In genomic region chr3R:22041625-22042282, dm6 we compare ENCODE assay signal across 6 fruit fly cellular contexts.
TF ChIP-seq lines count a peak whose summit lies in the region.

how (plus strand) TSS chr3R:22042191.

- peak; percentile 29 for TF ChIP-seq CTCF in whole organism, embryonic (GFP tag; optimal IDR thresholded peaks at IDR 0.05; lab: Kevin White, UChicago)

TF ChIP-seq in whole organism, 6 proteins besides CTCF, POLR2A, EP300 and RAD21:
- TF ChIP-seq Dll (optimal IDR thresholded peaks at IDR 0.05; lab: Kevin White, UChicago) (peak; percentile 43), usp (GFP tag; optimal IDR thresholded peaks at IDR 0.05; lab: Kevin White, UChicago) (no peak)

TF ChIP-seq in whole organism, adult, 20 proteins besides CTCF, POLR2A, EP300 and RAD21:
- peak; percentile 47 for TF ChIP-seq cic (GFP tag; optimal IDR thresholded peaks at IDR 0.05; lab: Kevin White, UChicago)
- peak; percentile 8 for TF ChIP-seq ovo (GFP tag; optimal IDR thresholded peaks at IDR 0.05; lab: Kevin White, UChicago)
- peak; percentile 37 for TF ChIP-seq CG33017 (tag; optimal IDR thresholded peaks at IDR 0.05; lab: Kevin White, UChicago)
- TF ChIP-seq Crg-1 (GFP tag; optimal IDR thresholded peaks at IDR 0.05; lab: Kevin White, UChicago), result peak; percentile 55
- TF ChIP-seq toe (GFP tag; optimal IDR thresholded peaks at IDR 0.05; lab: Kevin White, UChicago), result no peak
- TF ChIP-seq CG11617 (GFP tag; optimal IDR thresholded peaks at IDR 0.05; lab: Kevin White, UChicago), result peak; percentile 25
- peak; percentile 47 for TF ChIP-seq Mnt (GFP tag; optimal IDR thresholded peaks at IDR 0.05; lab: Kevin White, UChicago)
- TF ChIP-seq kay (GFP tag; lab: Kevin White, UChicago; ENCODE audit: borderline replicate concordance), result no peak
- TF ChIP-seq CG5204 (GFP tag; optimal IDR thresholded peaks at IDR 0.05; lab: Kevin White, UChicago), result no peak
- peak; percentile 17 for TF ChIP-seq pad (GFP tag; optimal IDR thresholded peaks at IDR 0.05; lab: Kevin White, UChicago)
- TF ChIP-seq CG7101 (tag; optimal IDR thresholded peaks at IDR 0.05; lab: Kevin White, UChicago), result peak; percentile 42
- TF ChIP-seq CG14711 (tag; optimal IDR thresholded peaks at IDR 0.05; lab: Kevin White, UChicago), result peak; percentile 96
- peak; percentile 49 for TF ChIP-seq bab1 (GFP tag; optimal IDR thresholded peaks at IDR 0.05; lab: Kevin White, UChicago)
- no peak for TF ChIP-seq CG7045 (GFP tag; optimal IDR thresholded peaks at IDR 0.05; lab: Kevin White, UChicago)
TF ChIP-seq in whole organism, adult: peak in this region for 10.

TF ChIP-seq in whole organism, embryonic, 481 proteins besides CTCF, POLR2A, EP300 and RAD21 (continues in another document):
- peak; percentile 45 for TF ChIP-seq stwl (tag; optimal IDR thresholded peaks at IDR 0.05; lab: Kevin White, UChicago)
- no peak; the same call in 1 of the 2 replicates for TF ChIP-seq CG31441 (GFP tag; IDR thresholded peaks at IDR 0.05; lab: Robert Waterston, UW)
- peak; percentile 23 for TF ChIP-seq Mad (GFP tag; optimal IDR thresholded peaks at IDR 0.05; lab: Kevin White, UChicago)
- TF ChIP-seq CG1024 (GFP tag; IDR thresholded peaks at IDR 0.05; lab: Robert Waterston, UW), result no peak
- peak; percentile 18 for TF ChIP-seq exex (tag; optimal IDR thresholded peaks at IDR 0.05; lab: Kevin White, UChicago)
- peak; percentile 30 for TF ChIP-seq Hr3 (GFP tag; optimal IDR thresholded peaks at IDR 0.05; lab: Kevin White, UChicago)
- TF ChIP-seq CG9437 (GFP tag; optimal IDR thresholded peaks at IDR 0.05; lab: Kevin White, UChicago), result peak; percentile 4
- peak; percentile 93 for TF ChIP-seq Jarid2 (GFP tag; optimal IDR thresholded peaks at IDR 0.05; lab: Kevin White, UChicago)
- TF ChIP-seq CG18262 (tag; optimal IDR thresholded peaks at IDR 0.05; lab: Kevin White, UChicago), result peak; percentile 48
- peak; percentile 29 for TF ChIP-seq CG6765 (GFP tag; optimal IDR thresholded peaks at IDR 0.05; lab: Kevin White, UChicago)
- TF ChIP-seq E2f2 (GFP tag; IDR thresholded peaks at IDR 0.05; lab: Robert Waterston, UW), result peak; percentile 95
- TF ChIP-seq maf-S (GFP tag; optimal IDR thresholded peaks at IDR 0.05; lab: Kevin White, UChicago), result no peak
- TF ChIP-seq CG33557 (GFP tag; optimal IDR thresholded peaks at IDR 0.05; lab: Kevin White, UChicago), result peak; percentile 43
- no peak for TF ChIP-seq ftz-f1 (GFP tag; optimal IDR thresholded peaks at IDR 0.05; lab: Kevin White, UChicago)
- TF ChIP-seq CG1603 (tag; optimal IDR thresholded peaks at IDR 0.05; lab: Kevin White, UChicago), result peak; percentile 78
- peak; percentile 16 for TF ChIP-seq CG6254 (GFP tag; optimal IDR thresholded peaks at IDR 0.05; lab: Kevin White, UChicago)
- TF ChIP-seq Rfx (GFP tag; IDR thresholded peaks at IDR 0.05; lab: Robert Waterston, UW), result 0 out of 2 replicates have a peak, but pooled peaks have one; percentile 12
- peak; percentile 9 to 31 for TF ChIP-seq Hr51 (GFP tag; optimal IDR thresholded peaks at IDR 0.05; lab: Kevin White, UChicago)
- no peak for TF ChIP-seq Dfd (GFP tag; optimal IDR thresholded peaks at IDR 0.05; lab: Kevin White, UChicago)

TF ChIP-seq in whole organism, prepupa, 60 proteins besides CTCF, POLR2A, EP300 and RAD21 (continues in another document):
- TF ChIP-seq Sox15 (GFP tag; optimal IDR thresholded peaks at IDR 0.05; lab: Kevin White, UChicago), result peak; percentile 20
- peak; percentile 36 for TF ChIP-seq cyc (GFP tag; optimal IDR thresholded peaks at IDR 0.05; lab: Kevin White, UChicago)
- TF ChIP-seq Smox (GFP tag; optimal IDR thresholded peaks at IDR 0.05; lab: Kevin White, UChicago), result no peak
- peak; percentile 41 for TF ChIP-seq CG31627 (GFP tag; optimal IDR thresholded peaks at IDR 0.05; lab: Kevin White, UChicago)
- no peak for TF ChIP-seq vri (GFP tag; optimal IDR thresholded peaks at IDR 0.05; lab: Kevin White, UChicago)
- TF ChIP-seq CG6808 (GFP tag; optimal IDR thresholded peaks at IDR 0.05; lab: Kevin White, UChicago), result peak; percentile 20
- TF ChIP-seq CG6792 (GFP tag; optimal IDR thresholded peaks at IDR 0.05; lab: Kevin White, UChicago), result no peak
- TF ChIP-seq CG10631 (GFP tag; optimal IDR thresholded peaks at IDR 0.05; lab: Kevin White, UChicago), result peak; percentile 19
- TF ChIP-seq acj6 (GFP tag; optimal IDR thresholded peaks at IDR 0.05; lab: Kevin White, UChicago), result no peak
- TF ChIP-seq net (GFP tag; optimal IDR thresholded peaks at IDR 0.05; lab: Kevin White, UChicago), result no peak
- TF ChIP-seq Lpt (GFP tag; optimal IDR thresholded peaks at IDR 0.05; lab: Kevin White, UChicago), result peak; percentile 27
- TF ChIP-seq Eip75B (GFP tag; optimal IDR thresholded peaks at IDR 0.05; lab: Kevin White, UChicago), result peak; percentile 23
- TF ChIP-seq Sox14 (GFP tag; optimal IDR thresholded peaks at IDR 0.05; lab: Kevin White, UChicago), result peak; percentile 4
- no peak for TF ChIP-seq Blimp-1 (GFP tag; optimal IDR thresholded peaks at IDR 0.05; lab: Kevin White, UChicago)
- no peak for TF ChIP-seq CG8319 (GFP tag; optimal IDR thresholded peaks at IDR 0.05; lab: Kevin White, UChicago)
- peak; percentile 26; the same call in 1 of the 3 replicates for TF ChIP-seq CG6163 (GFP tag; IDR thresholded peaks at IDR 0.05; lab: Robert Waterston, UW)
- TF ChIP-seq CG11294 (GFP tag; IDR thresholded peaks at IDR 0.05; lab: Robert Waterston, UW), result no peak
- TF ChIP-seq Ets21C (GFP tag; optimal IDR thresholded peaks at IDR 0.05; lab: Kevin White, UChicago), result no peak
- TF ChIP-seq CG1621 (tag; optimal IDR thresholded peaks at IDR 0.05; lab: Kevin White, UChicago), result peak; percentile 15
- TF ChIP-seq spab (GFP tag; optimal IDR thresholded peaks at IDR 0.05; lab: Kevin White, UChicago), result no peak

TF ChIP-seq in whole organism, pupa, 21 proteins besides CTCF, POLR2A, EP300 and RAD21:
- TF ChIP-seq CG10348 (GFP tag; IDR thresholded peaks at IDR 0.05; lab: Robert Waterston, UW) (no peak), CG15710 (tag; optimal IDR thresholded peaks at IDR 0.05; lab: Kevin White, UChicago) (peak; percentile 13), Snoo (tag; optimal IDR thresholded peaks at IDR 0.05; lab: Kevin White, UChicago) (peak; percentile 16), Pif1A (GFP tag; optimal IDR thresholded peaks at IDR 0.05; lab: Kevin White, UChicago) (peak; percentile 33), CG34367 (tag; optimal IDR thresholded peaks at IDR 0.05; lab: Kevin White, UChicago) (no peak), Pif1B (GFP tag; optimal IDR thresholded peaks at IDR 0.05; lab: Kevin White, UChicago) (peak; percentile 40), fd96Ca (GFP tag; IDR thresholded peaks at IDR 0.05; lab: Robert Waterston, UW) (peak; percentile 5; the same call in 1 of the 3 replicates)
TF ChIP-seq in whole organism, pupa: peak in this region for 5.

TF ChIP-seq in whole organism, wandering third instar larva, 38 proteins besides CTCF, POLR2A, EP300 and RAD21 (continues in another document):
- no peak for TF ChIP-seq Mio (GFP tag; optimal IDR thresholded peaks at IDR 0.05; lab: Kevin White, UChicago)
- no peak for TF ChIP-seq Vsx2 (GFP tag; optimal IDR thresholded peaks at IDR 0.05; lab: Kevin White, UChicago; ENCODE audit: partially characterized antibody)
- no peak for TF ChIP-seq tai (GFP tag; optimal IDR thresholded peaks at IDR 0.05; lab: Kevin White, UChicago)
- no peak for TF ChIP-seq Hr83 (GFP tag; optimal IDR thresholded peaks at IDR 0.05; lab: Kevin White, UChicago; ENCODE audit: poor library complexity, severe bottlenecking)
- no peak for TF ChIP-seq Abd-B (GFP tag; optimal IDR thresholded peaks at IDR 0.05; lab: Kevin White, UChicago)
- TF ChIP-seq Hr78 (GFP tag; optimal IDR thresholded peaks at IDR 0.05; lab: Kevin White, UChicago), result no peak
- peak; percentile 8 for TF ChIP-seq fru (GFP tag; optimal IDR thresholded peaks at IDR 0.05; lab: Kevin White, UChicago)
- TF ChIP-seq Myc (optimal IDR thresholded peaks at IDR 0.05; lab: Kevin White, UChicago), result peak; percentile 23
- TF ChIP-seq ey (GFP tag; optimal IDR thresholded peaks at IDR 0.05; lab: Kevin White, UChicago), result peak; percentile 24
- TF ChIP-seq Hnf4 (GFP tag; optimal IDR thresholded peaks at IDR 0.05; lab: Kevin White, UChicago), result peak; percentile 64
- TF ChIP-seq CrebA (GFP tag; optimal IDR thresholded peaks at IDR 0.05; lab: Kevin White, UChicago; ENCODE audit: borderline replicate concordance), result no peak
- TF ChIP-seq h (GFP tag; optimal IDR thresholded peaks at IDR 0.05; lab: Kevin White, UChicago), result peak; percentile 36
- no peak for TF ChIP-seq sage (GFP tag; optimal IDR thresholded peaks at IDR 0.05; lab: Kevin White, UChicago)
- TF ChIP-seq GATAd (GFP tag; optimal IDR thresholded peaks at IDR 0.05; lab: Kevin White, UChicago), result no peak
- TF ChIP-seq Rel (GFP tag; optimal IDR thresholded peaks at IDR 0.05; lab: Kevin White, UChicago), result no peak
- peak; percentile 72 for TF ChIP-seq Rel (tag; optimal IDR thresholded peaks at IDR 0.05; lab: Kevin White, UChicago)
- no peak for TF ChIP-seq usp (GFP tag; optimal IDR thresholded peaks at IDR 0.05; lab: Kevin White, UChicago)
- TF ChIP-seq Sp1 (GFP tag; optimal IDR thresholded peaks at IDR 0.05; lab: Kevin White, UChicago), result peak; percentile 42
- TF ChIP-seq brk (GFP tag; optimal IDR thresholded peaks at IDR 0.05; lab: Kevin White, UChicago), result no peak
- no peak for TF ChIP-seq dsf (GFP tag; optimal IDR thresholded peaks at IDR 0.05; lab: Kevin White, UChicago; ENCODE audit: borderline replicate concordance)
- TF ChIP-seq Dif (GFP tag; optimal IDR thresholded peaks at IDR 0.05; lab: Kevin White, UChicago; ENCODE audit: partially characterized antibody), result peak; percentile 33
- TF ChIP-seq HLH106 (tag; optimal IDR thresholded peaks at IDR 0.05; lab: Kevin White, UChicago), result peak; percentile 22
- peak; percentile 11 for TF ChIP-seq rgr (GFP tag; optimal IDR thresholded peaks at IDR 0.05; lab: Kevin White, UChicago)
- TF ChIP-seq lola (GFP tag; optimal IDR thresholded peaks at IDR 0.05; lab: Kevin White, UChicago), result no peak
- TF ChIP-seq CG9705 (GFP tag; optimal IDR thresholded peaks at IDR 0.05; lab: Kevin White, UChicago), result peak; percentile 3
- TF ChIP-seq dmrt93B (GFP tag; optimal IDR thresholded peaks at IDR 0.05; lab: Kevin White, UChicago), result no peak
- TF ChIP-seq Jra (GFP tag; optimal IDR thresholded peaks at IDR 0.05; lab: Kevin White, UChicago), result no peak
- TF ChIP-seq N (GFP tag; optimal IDR thresholded peaks at IDR 0.05; lab: Kevin White, UChicago), result no peak
- TF ChIP-seq sv (GFP tag; optimal IDR thresholded peaks at IDR 0.05; lab: Kevin White, UChicago), result no peak
- TF ChIP-seq psq (GFP tag; optimal IDR thresholded peaks at IDR 0.05; lab: Kevin White, UChicago), result peak; percentile 83
- TF ChIP-seq foxo (GFP tag; optimal IDR thresholded peaks at IDR 0.05; lab: Kevin White, UChicago), result peak in 1 of 2 experiments; percentile 56
- peak; percentile 96 for TF ChIP-seq woc (GFP tag; optimal IDR thresholded peaks at IDR 0.05; lab: Kevin White, UChicago)
- no peak for TF ChIP-seq jim (GFP tag; optimal IDR thresholded peaks at IDR 0.05; lab: Kevin White, UChicago)
- no peak for TF ChIP-seq OdsH (GFP tag; optimal IDR thresholded peaks at IDR 0.05; lab: Kevin White, UChicago)
- peak; percentile 26 for TF ChIP-seq br (GFP tag; optimal IDR thresholded peaks at IDR 0.05; lab: Kevin White, UChicago)
